Worm (Caenorhabditis elegans) whole organism, L2 larva: ENCODE measurements around the gene F53C3.3.

ENCODE experiments used
- C34F6.9 ChIP-seq: fragments of 150-350 bp; optimal IDR thresholded peaks from 2 replicates; lab custom pipeline; 2014; ENCODE audit warnings: missing biosample characterization, missing genetic modification characterization
- F13H6.1 ChIP-seq: sonication (generic microtip); optimal IDR thresholded peaks from 2 replicates; lab custom pipeline; 2016; ENCODE audit warnings: missing genetic modification characterization, missing compliant biosample characterization
- R02D3.7 ChIP-seq: fragments of 150-350 bp; optimal IDR thresholded peaks from 2 replicates; lab custom pipeline; 2014; ENCODE audit warnings: missing biosample characterization, missing genetic modification characterization
- Y55F3AM.14 ChIP-seq: fragments of 200-800 bp; sonication (Bioruptor generic); optimal IDR thresholded peaks from 2 replicates; lab custom pipeline; 2018; ENCODE audit warnings: mild to moderate bottlenecking, missing genetic modification characterization, missing compliant biosample characterization
- ZK546.5 ChIP-seq: sonication (generic microtip); optimal IDR thresholded peaks from 2 replicates; lab custom pipeline; 2017; ENCODE audit warnings: missing biosample characterization, missing genetic modification characterization
- alr-1 ChIP-seq: fragments of 150-350 bp; optimal IDR thresholded peaks from 2 replicates; lab custom pipeline; 2014; ENCODE audit warnings: missing biosample characterization, missing genetic modification characterization
- aly-2 ChIP-seq: fragments of 150-350 bp; optimal IDR thresholded peaks from 2 replicates; lab custom pipeline; 2014; ENCODE audit warnings: missing biosample characterization, missing genetic modification characterization
- blmp-1 ChIP-seq: sonication (generic microtip); optimal IDR thresholded peaks from 2 replicates; lab custom pipeline; 2017; ENCODE audit warnings: missing genetic modification characterization, mild to moderate bottlenecking, missing compliant biosample characterization, antibody characterized with exemption, moderate library complexity; ENCODE audit not compliant: insufficient read depth
- ceh-16 ChIP-seq: fragments of 150-350 bp; optimal IDR thresholded peaks from 2 replicates; lab custom pipeline; 2014; ENCODE audit warnings: missing biosample characterization, missing genetic modification characterization
- ceh-82 ChIP-seq: fragments of 150-350 bp; optimal IDR thresholded peaks from 2 replicates; lab custom pipeline; 2014; ENCODE audit warnings: missing biosample characterization, missing genetic modification characterization
- dmd-4 ChIP-seq: sonication (generic microtip); optimal IDR thresholded peaks from 2 replicates; lab custom pipeline; 2017; ENCODE audit warnings: missing biosample characterization, missing genetic modification characterization
- egl-27 ChIP-seq: sonication (generic microtip); optimal IDR thresholded peaks from 3 replicates; lab custom pipeline; 2017; ENCODE audit warnings: missing biosample characterization, missing genetic modification reagents, missing genetic modification characterization
- elt-1 ChIP-seq: fragments of 150-350 bp; optimal IDR thresholded peaks from 2 replicates; lab custom pipeline; 2014; ENCODE audit warnings: missing biosample characterization, missing genetic modification characterization
- elt-3 ChIP-seq: sonication (generic microtip); optimal IDR thresholded peaks from 2 replicates; lab custom pipeline; 2017; ENCODE audit warnings: missing biosample characterization, missing genetic modification characterization
- gmeb-1 ChIP-seq: fragments of 150-350 bp; optimal IDR thresholded peaks from 2 replicates; lab custom pipeline; 2014; ENCODE audit warnings: missing biosample characterization, missing genetic modification characterization
- lin-11 ChIP-seq: fragments of 150-350 bp; sonication (generic microtip); optimal IDR thresholded peaks from 2 replicates; lab custom pipeline; 2014; ENCODE audit warnings: missing biosample characterization, missing genetic modification characterization, inconsistent platforms, mixed read lengths
- lin-13 ChIP-seq: fragments of 150-350 bp; optimal IDR thresholded peaks from 2 replicates; lab custom pipeline; 2014; ENCODE audit warnings: missing biosample characterization, missing genetic modification reagents, missing genetic modification characterization
- lin-39 ChIP-seq: fragments of 150-350 bp; optimal IDR thresholded peaks from 2 replicates; lab custom pipeline; 2014; ENCODE audit warnings: missing biosample characterization, missing genetic modification reagents, missing genetic modification characterization
- lsy-2 ChIP-seq, 2 experiments: fragments of 150-350 bp in 1 of 2; sonication (generic microtip) in 1 of 2; optimal IDR thresholded peaks; 2 replicates each; lab custom pipeline; 2014 to 2017; ENCODE audit warnings: missing biosample characterization in 2 of 2, missing genetic modification characterization in 2 of 2
- mbf-1 ChIP-seq: sonication (generic microtip); optimal IDR thresholded peaks from 2 replicates; lab custom pipeline; 2017; ENCODE audit warnings: missing biosample characterization, missing genetic modification characterization
- mdl-1 ChIP-seq, 2 experiments: fragments of 150-350 bp in 1 of 2; sonication (generic microtip) in 1 of 2; optimal IDR thresholded peaks; 2 replicates each; lab custom pipeline; 2017; ENCODE audit warnings: missing biosample characterization in 2 of 2, missing genetic modification characterization in 2 of 2
- nhr-10 ChIP-seq: sonication (generic microtip); optimal IDR thresholded peaks from 2 replicates; lab custom pipeline; 2017; ENCODE audit warnings: missing biosample characterization, missing genetic modification characterization
- nhr-12 ChIP-seq: fragments of 150-350 bp; optimal IDR thresholded peaks from 2 replicates; lab custom pipeline; 2014; ENCODE audit warnings: missing biosample characterization, missing genetic modification characterization
- nhr-21 ChIP-seq: fragments of 150-350 bp; optimal IDR thresholded peaks from 2 replicates; lab custom pipeline; 2014; ENCODE audit warnings: missing biosample characterization, missing genetic modification characterization
- nhr-23 ChIP-seq: fragments of 150-350 bp; optimal IDR thresholded peaks from 2 replicates; lab custom pipeline; 2014; ENCODE audit warnings: missing biosample characterization, missing genetic modification reagents, missing genetic modification characterization
- nhr-237 ChIP-seq: fragments of 150-350 bp; optimal IDR thresholded peaks from 2 replicates; lab custom pipeline; 2014; ENCODE audit warnings: missing biosample characterization, missing genetic modification characterization
- nhr-25 ChIP-seq: fragments of 150-350 bp; sonication (generic microtip); optimal IDR thresholded peaks from 3 replicates; lab custom pipeline; 2014; ENCODE audit warnings: missing biosample characterization, missing genetic modification characterization
- nhr-6 ChIP-seq: fragments of 150-350 bp; optimal IDR thresholded peaks from 2 replicates; lab custom pipeline; 2014; ENCODE audit warnings: missing biosample characterization, missing genetic modification characterization
- sem-4 ChIP-seq: fragments of 150-350 bp; optimal IDR thresholded peaks from 2 replicates; lab custom pipeline; 2014; ENCODE audit warnings: missing biosample characterization, missing genetic modification reagents, missing genetic modification characterization
- skn-1 ChIP-seq: sonication (generic microtip); optimal IDR thresholded peaks from 2 replicates; lab custom pipeline; 2017; ENCODE audit warnings: missing biosample characterization, missing genetic modification characterization
- sma-9 ChIP-seq, 2 experiments: fragments of 150-350 bp in 1 of 2; sonication (generic microtip) in 1 of 2; optimal IDR thresholded peaks; 2 replicates each; lab custom pipeline; 2014 to 2016; ENCODE audit warnings: missing genetic modification characterization in 2 of 2, mild to moderate bottlenecking in 1 of 2, missing biosample characterization in 1 of 2, missing compliant biosample characterization in 1 of 2, missing genetic modification reagents in 1 of 2, moderate library complexity in 1 of 2
- snpc-4 ChIP-seq: fragments of 150-350 bp; optimal IDR thresholded peaks from 2 replicates; lab custom pipeline; 2014; ENCODE audit warnings: missing biosample characterization, missing genetic modification characterization
- unc-39 ChIP-seq: fragments of 150-350 bp; optimal IDR thresholded peaks from 2 replicates; lab custom pipeline; 2014; ENCODE audit warnings: missing biosample characterization, missing genetic modification characterization
- unc-55 ChIP-seq: fragments of 150-350 bp; sonication (generic microtip); optimal IDR thresholded peaks from 3 replicates; lab custom pipeline; 2014; ENCODE audit warnings: missing biosample characterization, missing genetic modification reagents, missing genetic modification characterization
- unc-62 ChIP-seq: fragments of 150-350 bp; optimal IDR thresholded peaks from 2 replicates; lab custom pipeline; 2014; ENCODE audit warnings: missing biosample characterization, missing genetic modification reagents, missing genetic modification characterization
- zag-1 ChIP-seq: fragments of 150-350 bp; optimal IDR thresholded peaks from 2 replicates; lab custom pipeline; 2014; ENCODE audit warnings: missing biosample characterization, missing genetic modification characterization
- ztf-11 ChIP-seq: sonication (generic microtip); optimal IDR thresholded peaks from 2 replicates; lab custom pipeline; 2017; ENCODE audit warnings: missing biosample characterization, missing genetic modification characterization
- ztf-4 ChIP-seq: fragments of 150-350 bp; optimal IDR thresholded peaks from 2 replicates; lab custom pipeline; 2014; ENCODE audit warnings: missing biosample characterization, missing genetic modification characterization

The F53C3.3 gene

ce11 chrII:3877874-3878273, 24.8 kb upstream of the F53C3.3 start, which contains the start of gene sdz-7:
TSS of gene sdz-7 (minus strand) at chrII:3877974.
- TF ChIP-seq nhr-23 (tag; lab: Kevin White, UChicago) (no peak), F13H6.1 (tag; lab: Kevin White, UChicago) (no peak), unc-39 (tag; lab: Kevin White, UChicago) (no peak), nhr-21 (tag; lab: Kevin White, UChicago) (no peak), blmp-1 (no peak)

ce11 chrII:3878330-3878729, 24.3 kb upstream of the F53C3.3 start, which contains the start of gene srh-250:
TSS of gene srh-250 (plus strand) at chrII:3878630.
- TF ChIP-seq R02D3.7 (no peak), unc-39 (tag; lab: Kevin White, UChicago) (no peak), nhr-237 (no peak), ztf-11 (tag; lab: Kevin White, UChicago) (no peak), ceh-16 (tag; lab: Kevin White, UChicago) (no peak), F13H6.1 (tag; lab: Kevin White, UChicago) (no peak), dmd-4 (no peak), unc-55 (GFP tag; lab: Kevin White, UChicago) (no peak), nhr-25 (tag; lab: Kevin White, UChicago) (no peak), nhr-12 (tag; lab: Kevin White, UChicago) (no peak), ztf-4 (tag; lab: Kevin White, UChicago) (no peak), elt-3 (tag; lab: Kevin White, UChicago) (no peak), nhr-23 (tag; lab: Kevin White, UChicago) (no peak), lin-13 (GFP tag; lab: Kevin White, UChicago) (no peak)

- TF ChIP-seq aly-2 (no peak), ztf-4 (tag; lab: Kevin White, UChicago) (no peak), sma-9 (GFP tag; optimal IDR thresholded peaks at IDR 0.05; lab: Kevin White, UChicago) (no peak), sma-9 (tag; optimal IDR thresholded peaks at IDR 0.05; lab: Kevin White, UChicago) (no peak)
- TF ChIP-seq, all 48 proteins: peak for 0
Observed at ce11 chrII:3879945-3880344, 22.7 kb upstream of the F53C3.3 start, which contains the start of gene nhr-166. TSS of gene nhr-166 (plus strand) at chrII:3880245.

ce11 chrII:3891124-3891523, 11.5 kb upstream of the F53C3.3 start, which contains the start of gene F53C3.8:
TSS of gene F53C3.8 (plus strand) at chrII:3891424.
- TF ChIP-seq ceh-16 (tag; lab: Kevin White, UChicago), result no peak
- TF ChIP-seq unc-62 (GFP tag; lab: Kevin White, UChicago), result no peak
- no peak for TF ChIP-seq mbf-1 (tag; lab: Kevin White, UChicago)
- TF ChIP-seq skn-1, result no peak
- no peak for TF ChIP-seq ztf-4 (tag; lab: Kevin White, UChicago)
- TF ChIP-seq mdl-1 (tag; optimal IDR thresholded peaks at IDR 0.05; lab: Kevin White, UChicago), result no peak

ce11 chrII:3893911-3894310, 8.7 kb upstream of the F53C3.3 start:
- TF ChIP-seq nhr-237 (no peak), ZK546.5 (tag; lab: Kevin White, UChicago) (no peak)

- no peak for TF ChIP-seq ceh-16 (tag; lab: Kevin White, UChicago)
- TF ChIP-seq skn-1, result no peak
- TF ChIP-seq lin-39 (tag; lab: Kevin White, UChicago), result no peak
- no peak for TF ChIP-seq unc-55 (GFP tag; lab: Kevin White, UChicago)
- TF ChIP-seq lsy-2 (tag; optimal IDR thresholded peaks at IDR 0.05; lab: Kevin White, UChicago), result no peak
- no peak for TF ChIP-seq mbf-1 (tag; lab: Kevin White, UChicago)
- TF ChIP-seq nhr-10 (tag; lab: Kevin White, UChicago), result no peak
- no peak for TF ChIP-seq R02D3.7
- TF ChIP-seq blmp-1, result no peak
- TF ChIP-seq unc-62 (GFP tag; lab: Kevin White, UChicago), result no peak
- no peak for TF ChIP-seq nhr-6 (tag; lab: Kevin White, UChicago)
- TF ChIP-seq Y55F3AM.14 (GFP tag; lab: Kevin White, UChicago), result no peak
- no peak for TF ChIP-seq nhr-21 (tag; lab: Kevin White, UChicago)
Observed at ce11 chrII:3894755-3895154, 7.9 kb upstream of the F53C3.3 start, which contains the start of gene F53C3.7. TSS of gene F53C3.7 (plus strand) at chrII:3895055.

ce11 chrII:3896920-3897319, 5.7 kb upstream of the F53C3.3 start:
- no peak for TF ChIP-seq nhr-237
- no peak for TF ChIP-seq zag-1 (tag; lab: Kevin White, UChicago)
- TF ChIP-seq ztf-11 (tag; lab: Kevin White, UChicago), result no peak
- TF ChIP-seq sem-4 (tag; lab: Kevin White, UChicago), result no peak
- no peak for TF ChIP-seq ceh-82 (tag; lab: Kevin White, UChicago)
- peak; percentile 48 for TF ChIP-seq nhr-25 (tag; lab: Kevin White, UChicago)
- TF ChIP-seq nhr-21 (tag; lab: Kevin White, UChicago), result peak; percentile 38
- peak; percentile 59 for TF ChIP-seq C34F6.9 (tag; lab: Kevin White, UChicago)
- no peak for TF ChIP-seq lin-39 (tag; lab: Kevin White, UChicago)
- TF ChIP-seq gmeb-1, result peak; percentile 10
- TF ChIP-seq egl-27 (tag; lab: Kevin White, UChicago), result no peak
- TF ChIP-seq nhr-6 (tag; lab: Kevin White, UChicago), result no peak
- TF ChIP-seq lin-11 (tag; lab: Kevin White, UChicago), result no peak
- peak; percentile 59 for TF ChIP-seq lin-13 (GFP tag; lab: Kevin White, UChicago)
- TF ChIP-seq mbf-1 (tag; lab: Kevin White, UChicago), result no peak
- TF ChIP-seq elt-1 (tag; lab: Kevin White, UChicago), result no peak
- TF ChIP-seq alr-1 (tag; lab: Kevin White, UChicago), result no peak
- TF ChIP-seq snpc-4, result no peak
- no peak for TF ChIP-seq dmd-4
- TF ChIP-seq nhr-10 (tag; lab: Kevin White, UChicago), result no peak
